Worm (Caenorhabditis elegans) whole organism, L4 larva: ENCODE measurements around the gene F21A3.3.

Source experiments
- F44E2.7 ChIP-seq: fragments of 200-800 bp; sonication (Bioruptor generic); IDR thresholded peaks from 2 replicates; pipeline ENCODE4 v2.1.2; 2022; ENCODE audit warnings: missing genetic modification characterization, missing compliant biosample characterization
- aly-2 ChIP-seq: sonication (generic microtip); optimal IDR thresholded peaks from 2 replicates; lab custom pipeline; 2018; ENCODE audit warnings: missing biosample characterization, missing genetic modification characterization
- ama-1 ChIP-seq: fragments of 150-350 bp; optimal IDR thresholded peaks from 2 replicates; lab custom pipeline; 2014; ENCODE audit warnings: inconsistent platforms, mixed read lengths
- dpl-1 ChIP-seq: fragments of 150-350 bp; optimal IDR thresholded peaks from 2 replicates; lab custom pipeline; 2014; ENCODE audit warnings: missing biosample characterization, missing genetic modification reagents, missing genetic modification characterization
- fkh-10 ChIP-seq: fragments of 150-350 bp; optimal IDR thresholded peaks from 2 replicates; lab custom pipeline; 2014; ENCODE audit warnings: missing biosample characterization, missing genetic modification reagents, missing genetic modification characterization
- mdl-1 ChIP-seq, 2 experiments: fragments of 150-350 bp in 1 of 2; sonication (generic microtip) in 1 of 2; optimal IDR thresholded peaks; 2 replicates each; lab custom pipeline; 2014 to 2017; ENCODE audit warnings: missing biosample characterization in 2 of 2, missing genetic modification characterization in 2 of 2
- nhr-76 ChIP-seq: fragments of 150-350 bp; optimal IDR thresholded peaks from 2 replicates; lab custom pipeline; 2014; ENCODE audit warnings: missing biosample characterization, missing genetic modification characterization

DNA sequence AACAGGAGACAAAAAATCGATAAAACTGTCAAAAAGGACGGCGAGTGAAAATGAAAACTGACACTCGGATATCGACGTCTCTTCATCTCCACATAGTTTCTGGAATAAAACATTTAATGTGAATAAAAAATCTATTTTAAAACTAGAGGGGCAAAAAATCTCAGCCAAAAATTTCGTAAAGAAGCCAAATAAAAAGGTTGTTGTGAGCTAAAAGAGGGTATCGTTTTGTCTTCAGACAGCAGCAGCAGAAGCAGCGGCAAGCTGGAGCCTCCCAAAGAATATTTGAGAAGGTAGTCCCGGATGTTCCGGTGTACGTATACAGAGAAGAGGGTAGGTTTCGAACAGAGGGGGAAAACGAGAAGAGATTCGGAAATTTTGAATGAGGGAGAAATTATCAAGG lies 4.4 kb downstream of the F21A3.3 start, which contains the start of gene lgc-31:
- no peak for TF ChIP-seq ama-1
- TF ChIP-seq fkh-10 (GFP tag; lab: Kevin White, UChicago) = no peak
- no peak for TF ChIP-seq mdl-1 (tag; optimal IDR thresholded peaks at IDR 0.05; lab: Kevin White, UChicago)
- no peak for TF ChIP-seq F44E2.7 (GFP tag; lab: Robert Waterston, UW)
- no peak for TF ChIP-seq dpl-1
- TF ChIP-seq aly-2 (tag; lab: Kevin White, UChicago) = no peak
- TF ChIP-seq nhr-76 (tag; lab: Kevin White, UChicago) = no peak
